Worm (Caenorhabditis elegans) whole organism, early embryonic: ENCODE measurements around the gene sri-77.

ENCODE experiments used
- B0310.2 ChIP-seq: sonication (generic microtip); optimal IDR thresholded peaks from 2 replicates; lab custom pipeline; 2016; ENCODE audit warnings: mild to moderate bottlenecking, missing genetic modification characterization, missing compliant biosample characterization
- F13C5.2 ChIP-seq: sonication (generic microtip); optimal IDR thresholded peaks from 2 replicates; lab custom pipeline; 2017; ENCODE audit warnings: mild to moderate bottlenecking, missing genetic modification characterization, inconsistent platforms, missing compliant biosample characterization
- aly-1 ChIP-seq: sonication (generic microtip); optimal IDR thresholded peaks from 2 replicates; lab custom pipeline; 2016; ENCODE audit warnings: missing genetic modification characterization, missing compliant biosample characterization
- ama-1 ChIP-seq: fragments of 150-350 bp; optimal IDR thresholded peaks from 2 replicates; lab custom pipeline; 2014
- ceh-13 ChIP-seq: fragments of 200-800 bp; sonication (Bioruptor generic); optimal IDR thresholded peaks from 2 replicates; lab custom pipeline; 2018; ENCODE audit warnings: mild to moderate bottlenecking, missing genetic modification characterization, missing compliant biosample characterization
- ceh-36 ChIP-seq: sonication (generic microtip); optimal IDR thresholded peaks from 2 replicates; lab custom pipeline; 2016; ENCODE audit warnings: missing genetic modification characterization, inconsistent platforms, missing compliant biosample characterization
- ets-7 ChIP-seq: sonication (generic microtip); optimal IDR thresholded peaks from 2 replicates; lab custom pipeline; 2016; ENCODE audit warnings: missing genotype, missing genetic modification characterization, missing compliant biosample characterization
- flt-1 ChIP-seq: fragments of 200-800 bp; sonication (Bioruptor generic); IDR thresholded peaks from 2 replicates; pipeline ENCODE4 v1.3.6; 2022; ENCODE audit warnings: missing genetic modification characterization, missing compliant biosample characterization
- hmbx-1 ChIP-seq: sonication (generic microtip); optimal IDR thresholded peaks from 2 replicates; lab custom pipeline; 2016; ENCODE audit warnings: mild to moderate bottlenecking, missing genetic modification characterization, missing compliant biosample characterization
- hmg-4 ChIP-seq: fragments of 200-800 bp; sonication (Bioruptor generic); optimal IDR thresholded peaks from 2 replicates; lab custom pipeline; 2018; ENCODE audit warnings: mild to moderate bottlenecking, missing genetic modification characterization, missing compliant biosample characterization
- hnd-1 ChIP-seq: sonication (generic microtip); optimal IDR thresholded peaks from 2 replicates; lab custom pipeline; 2016; ENCODE audit warnings: missing genetic modification characterization, missing compliant biosample characterization
- pes-1 ChIP-seq: fragments of 200-800 bp; sonication (Bioruptor generic); IDR thresholded peaks from 2 replicates; pipeline ENCODE4 v1.3.6; 2022; ENCODE audit warnings: missing genetic modification reagents, missing genetic modification characterization, missing compliant biosample characterization
- scrt-1 ChIP-seq: fragments of 200-800 bp; sonication (Bioruptor generic); IDR thresholded peaks from 2 replicates; pipeline ENCODE4 v1.3.6; 2022; ENCODE audit warnings: missing genetic modification characterization, missing compliant biosample characterization
- sea-1 ChIP-seq: fragments of 200-800 bp; sonication (Bioruptor generic); conservative IDR thresholded peaks from 2 replicates; pipeline ENCODE4 v1.3.6; 2022; ENCODE audit warnings: missing genetic modification characterization, missing compliant biosample characterization
- tbx-11 ChIP-seq: fragments of 200-800 bp; sonication (Bioruptor generic); IDR thresholded peaks from 2 replicates; pipeline ENCODE4 v1.3.6; 2022; ENCODE audit warnings: missing genetic modification characterization, missing compliant biosample characterization
- tbx-37 ChIP-seq: fragments of 200-800 bp; sonication (Bioruptor generic); conservative IDR thresholded peaks from 2 replicates; pipeline ENCODE4 v1.3.6; 2022; ENCODE audit warnings: missing genetic modification reagents, missing genetic modification characterization, missing compliant biosample characterization
- tra-4 ChIP-seq: sonication (generic microtip); optimal IDR thresholded peaks from 2 replicates; lab custom pipeline; 2017; ENCODE audit warnings: missing genetic modification characterization, missing compliant biosample characterization

Gene sri-77

DNA sequence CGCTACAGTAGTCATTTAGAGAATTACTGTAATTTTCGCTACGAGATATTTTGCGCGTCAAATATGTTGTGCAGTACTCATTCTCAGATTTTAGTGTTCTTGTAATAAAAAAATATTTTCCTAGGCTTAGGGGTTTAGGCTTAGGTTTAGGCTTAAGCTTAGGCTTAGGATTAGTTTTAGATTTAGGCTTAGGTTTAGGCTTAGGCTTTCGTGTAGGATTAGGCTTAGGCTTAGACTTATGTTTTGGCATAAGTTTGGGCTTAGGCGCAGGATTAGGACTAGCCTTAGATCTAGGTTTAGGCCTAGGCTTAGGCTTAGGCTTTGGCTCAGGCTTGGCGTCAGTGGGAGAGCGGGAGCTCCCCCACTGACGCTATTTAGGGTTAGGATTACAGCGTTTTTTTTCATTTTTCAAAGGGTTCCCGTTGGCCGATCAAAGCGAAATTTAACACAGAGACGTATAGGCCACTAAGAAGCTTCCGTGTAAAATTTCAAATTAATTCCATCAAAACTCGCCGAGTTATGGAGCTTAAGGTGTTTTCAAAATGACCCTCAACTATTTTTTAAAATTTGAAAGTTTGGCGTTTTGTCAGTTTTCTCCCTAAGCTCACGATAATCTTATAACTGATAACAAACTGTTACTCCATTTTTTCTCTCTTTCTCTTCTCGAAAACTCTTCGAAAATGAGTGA lies 34.3 kb upstream of the sri-77 start, which contains the start of gene F22E5.8:
TSS of gene F22E5.8 (plus strand) at position 638 of the 688 bp plus-strand sequence.
- peak; percentile 58 for TF ChIP-seq ceh-36 (tag; lab: Kevin White, UChicago)
- TF ChIP-seq pes-1 (GFP tag; lab: Robert Waterston, UW): 0 out of 2 replicates have a peak, but pooled peaks have one; percentile 10

DNA sequence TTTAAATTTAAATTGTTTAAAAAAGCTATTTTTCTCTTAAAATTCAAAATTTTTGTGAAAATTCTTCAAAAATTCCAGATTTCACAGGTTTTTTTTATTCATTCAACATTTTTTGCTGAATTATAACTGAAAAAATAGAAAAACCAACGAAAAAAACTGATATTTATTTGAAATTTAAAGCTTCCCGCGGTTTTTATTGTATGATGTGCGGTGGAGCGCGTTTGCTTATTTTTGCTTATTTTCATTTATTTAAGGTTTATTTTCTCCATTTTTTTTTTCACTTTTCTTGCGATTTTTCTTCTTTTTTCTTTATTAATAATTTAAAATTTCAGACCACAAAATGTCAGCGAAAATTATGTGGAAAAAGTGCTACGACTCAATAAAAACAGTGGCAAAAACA lies 32.8 kb upstream of the sri-77 start, which contains the start of gene F22E5.9:
TSS of gene F22E5.9 (plus strand) at position 327 of the 400 bp plus-strand sequence.
- no peak for TF ChIP-seq hnd-1
- TF ChIP-seq flt-1 (GFP tag; lab: Robert Waterston, UW): no peak
- no peak for TF ChIP-seq F13C5.2 (tag; lab: Kevin White, UChicago)
- TF ChIP-seq aly-1 (tag; lab: Kevin White, UChicago): no peak
- TF ChIP-seq ceh-36 (tag; lab: Kevin White, UChicago): no peak
- no peak for TF ChIP-seq tra-4
- TF ChIP-seq tbx-37 (GFP tag; lab: Robert Waterston, UW): no peak
- TF ChIP-seq hmbx-1: no peak
- TF ChIP-seq scrt-1: no peak
- no peak for TF ChIP-seq tbx-11 (GFP tag; lab: Robert Waterston, UW)
- no peak for TF ChIP-seq ets-7 (tag; lab: Kevin White, UChicago)
- no peak for TF ChIP-seq pes-1 (GFP tag; lab: Robert Waterston, UW)
- no peak for TF ChIP-seq B0310.2 (tag; lab: Kevin White, UChicago)
- no peak for TF ChIP-seq hmg-4 (GFP tag; lab: Kevin White, UChicago)
- TF ChIP-seq sea-1 (GFP tag; lab: Robert Waterston, UW): no peak
- TF ChIP-seq ceh-13 (GFP tag; lab: Kevin White, UChicago): no peak
- TF ChIP-seq ama-1 (lab: Kevin White, UChicago): no peak

DNA sequence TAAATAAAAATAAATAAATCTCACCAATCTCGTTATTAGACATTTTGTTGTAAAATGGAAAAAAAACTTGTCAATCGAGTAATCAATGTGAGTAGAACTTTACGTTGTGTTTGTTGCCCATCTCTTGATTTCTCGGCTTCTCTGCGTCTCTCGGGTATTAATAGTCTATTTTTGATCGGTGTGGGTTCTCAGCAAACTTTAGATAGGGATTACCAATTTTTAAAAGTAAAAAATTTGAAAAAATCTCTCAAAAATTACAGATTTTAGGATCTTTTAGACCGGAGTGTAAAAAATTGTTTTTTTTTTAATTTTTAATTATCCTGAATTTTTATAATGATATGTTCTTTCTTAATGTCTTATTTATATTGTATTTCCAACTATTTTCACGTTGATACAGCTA lies 32.1 kb upstream of the sri-77 start, which contains the start of gene F22E5.21:
TSS of gene F22E5.21 (minus strand) at position 101 of the 400 bp plus-strand sequence.
- TF ChIP-seq hnd-1 (no peak), hmg-4 (GFP tag; lab: Kevin White, UChicago) (no peak), flt-1 (GFP tag; lab: Robert Waterston, UW) (no peak), tbx-11 (GFP tag; lab: Robert Waterston, UW) (no peak), aly-1 (tag; lab: Kevin White, UChicago) (no peak), ets-7 (tag; lab: Kevin White, UChicago) (no peak), ceh-13 (GFP tag; lab: Kevin White, UChicago) (no peak)

DNA sequence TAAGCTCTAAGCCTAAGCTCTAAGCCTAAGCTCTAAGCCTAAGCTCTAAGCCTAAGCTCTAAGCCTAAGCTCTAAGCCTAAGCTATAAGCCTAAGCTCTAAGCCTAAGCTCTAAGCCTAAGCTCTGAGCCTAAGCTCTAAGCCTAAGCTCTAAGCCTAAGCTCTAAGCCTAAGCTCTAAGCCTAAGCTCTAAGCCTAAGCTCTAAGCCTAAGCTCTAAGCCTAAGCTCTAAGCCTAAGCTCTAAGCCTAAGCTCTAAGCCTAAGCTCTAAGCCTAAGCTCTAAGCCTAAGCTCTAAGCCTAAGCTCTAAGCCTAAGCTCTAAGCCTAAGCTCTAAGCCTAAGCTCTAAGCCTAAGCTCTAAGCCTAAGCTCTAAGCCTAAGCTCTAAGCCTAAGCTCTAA lies 27.0 kb upstream of the sri-77 start:
- peak; percentile 76 for TF ChIP-seq ceh-36 (tag; lab: Kevin White, UChicago)

DNA sequence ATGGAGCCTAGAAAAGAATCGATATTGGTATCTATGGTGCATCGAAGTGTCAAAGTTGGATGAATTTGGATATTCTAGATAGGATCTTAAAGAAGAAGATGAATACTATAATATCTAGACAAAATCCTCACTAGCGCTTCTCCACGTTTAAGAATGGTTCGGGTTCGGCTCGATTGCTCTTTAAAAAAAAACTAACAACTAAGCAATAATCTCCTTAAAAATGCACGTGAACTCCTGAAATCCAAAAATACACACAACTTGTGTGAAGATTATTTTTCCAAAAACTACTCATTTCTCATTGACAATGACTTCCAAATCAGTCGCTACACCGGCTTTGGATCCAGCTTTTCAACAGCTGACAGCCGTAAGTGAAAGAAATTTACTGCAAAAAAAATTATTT lies 25.9 kb upstream of the sri-77 start, which contains the start of gene D2062.1:
TSS of gene D2062.1 (plus strand) at position 301 of the 400 bp plus-strand sequence.
- TF ChIP-seq pes-1 (GFP tag; lab: Robert Waterston, UW): no peak
- TF ChIP-seq hmbx-1: no peak
- TF ChIP-seq ceh-36 (tag; lab: Kevin White, UChicago): no peak
- no peak for TF ChIP-seq sea-1 (GFP tag; lab: Robert Waterston, UW)
- TF ChIP-seq tra-4: no peak
- TF ChIP-seq hmg-4 (GFP tag; lab: Kevin White, UChicago): no peak
- no peak for TF ChIP-seq ceh-13 (GFP tag; lab: Kevin White, UChicago)
- TF ChIP-seq flt-1 (GFP tag; lab: Robert Waterston, UW): no peak
- no peak for TF ChIP-seq hnd-1

DNA sequence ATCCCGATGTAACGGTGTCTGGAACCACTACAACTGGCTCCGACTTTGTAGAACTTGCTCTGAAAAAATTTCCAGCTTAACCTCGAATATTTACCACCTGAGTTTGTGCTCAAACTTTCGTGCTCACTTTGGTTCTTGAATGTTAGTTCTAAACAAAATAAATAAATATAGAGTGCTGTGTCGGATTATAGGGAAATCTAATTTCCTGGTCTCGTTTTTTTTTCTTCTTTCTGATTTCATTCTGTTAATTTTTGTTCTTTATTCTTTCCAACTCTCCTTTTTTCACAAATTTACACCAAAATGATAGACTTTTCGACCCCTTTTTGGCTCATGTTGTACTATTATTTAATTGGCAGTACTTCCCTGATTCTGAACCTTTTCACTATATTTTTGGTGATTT lies 24.1 kb upstream of the sri-77 start, which contains the start of gene sri-37:
TSS of gene sri-37 (plus strand) at position 301 of the 400 bp plus-strand sequence.
- TF ChIP-seq F13C5.2 (tag; lab: Kevin White, UChicago): no peak

DNA sequence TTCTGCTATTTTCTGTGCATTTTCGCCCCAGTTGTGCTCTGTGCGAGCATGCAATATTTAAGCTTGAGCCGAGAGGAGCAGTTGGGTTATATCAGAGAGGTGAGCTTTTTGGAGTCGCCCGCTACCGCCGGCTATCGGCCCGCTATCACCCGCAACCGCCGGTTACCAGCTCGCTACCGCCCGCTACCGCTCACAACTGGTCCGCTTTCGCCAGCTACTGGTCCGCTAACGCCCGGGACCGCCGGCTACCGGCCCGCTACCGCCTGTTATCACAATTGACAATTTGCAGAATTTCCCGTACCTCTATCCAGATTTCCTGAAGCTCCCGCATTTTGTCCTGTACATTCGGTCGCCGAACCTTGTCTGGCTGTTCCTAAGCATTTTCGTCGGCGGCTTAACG lies 23.2 kb upstream of the sri-77 start:
- TF ChIP-seq scrt-1 (no peak), B0310.2 (tag; lab: Kevin White, UChicago) (no peak), tbx-37 (GFP tag; lab: Robert Waterston, UW) (no peak), ceh-36 (tag; lab: Kevin White, UChicago) (no peak), ets-7 (tag; lab: Kevin White, UChicago) (no peak), ceh-13 (GFP tag; lab: Kevin White, UChicago) (no peak)

DNA sequence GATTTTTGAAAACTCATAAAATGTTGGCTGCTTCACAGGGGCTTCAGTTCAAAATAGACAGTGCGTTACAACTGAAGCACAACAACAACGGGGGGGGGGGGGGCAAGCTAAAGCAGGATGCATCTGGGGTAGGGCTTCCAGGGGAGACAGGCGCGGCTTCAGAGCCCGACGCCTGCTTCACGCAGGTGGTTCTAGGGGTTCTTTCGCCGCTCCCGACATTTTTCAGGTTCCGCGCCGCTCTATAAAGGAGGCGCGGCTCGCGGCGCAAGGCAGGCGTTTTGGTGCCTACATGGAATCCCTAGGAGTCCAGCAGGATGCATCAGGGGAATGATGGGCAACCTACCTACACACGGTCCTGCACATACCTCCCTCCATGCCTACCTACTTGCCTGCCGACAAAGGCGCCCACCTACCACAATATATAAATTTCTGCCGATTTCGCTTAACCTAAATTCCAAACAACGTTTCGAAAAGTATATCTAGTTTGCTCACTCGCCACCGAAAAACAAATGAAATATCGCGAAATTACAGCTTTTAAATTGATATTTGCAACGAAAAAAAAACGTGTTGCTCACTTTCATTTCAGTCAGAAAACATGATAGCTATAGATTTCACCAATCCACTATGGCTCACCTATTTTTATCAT lies 22.1 kb upstream of the sri-77 start, which contains the start of gene sri-71:
TSS of gene sri-71 (plus strand) at position 596 of the 646 bp plus-strand sequence.
- TF ChIP-seq hmbx-1: no peak
- TF ChIP-seq hmg-4 (GFP tag; lab: Kevin White, UChicago): no peak
- TF ChIP-seq sea-1 (GFP tag; lab: Robert Waterston, UW): no peak
- no peak for TF ChIP-seq ets-7 (tag; lab: Kevin White, UChicago)
- TF ChIP-seq ceh-36 (tag; lab: Kevin White, UChicago): no peak
- TF ChIP-seq B0310.2 (tag; lab: Kevin White, UChicago): no peak
- TF ChIP-seq pes-1 (GFP tag; lab: Robert Waterston, UW): no peak
- TF ChIP-seq F13C5.2 (tag; lab: Kevin White, UChicago): no peak
- no peak for TF ChIP-seq scrt-1
- no peak for TF ChIP-seq tra-4
- no peak for TF ChIP-seq tbx-11 (GFP tag; lab: Robert Waterston, UW)
- no peak for TF ChIP-seq ceh-13 (GFP tag; lab: Kevin White, UChicago)
- TF ChIP-seq aly-1 (tag; lab: Kevin White, UChicago): no peak
- TF ChIP-seq tbx-37 (GFP tag; lab: Robert Waterston, UW): no peak
- no peak for TF ChIP-seq flt-1 (GFP tag; lab: Robert Waterston, UW)
- TF ChIP-seq hnd-1: no peak
